Fruit fly (Drosophila melanogaster): ENCODE results near the gene AdipoR.

DNA sequence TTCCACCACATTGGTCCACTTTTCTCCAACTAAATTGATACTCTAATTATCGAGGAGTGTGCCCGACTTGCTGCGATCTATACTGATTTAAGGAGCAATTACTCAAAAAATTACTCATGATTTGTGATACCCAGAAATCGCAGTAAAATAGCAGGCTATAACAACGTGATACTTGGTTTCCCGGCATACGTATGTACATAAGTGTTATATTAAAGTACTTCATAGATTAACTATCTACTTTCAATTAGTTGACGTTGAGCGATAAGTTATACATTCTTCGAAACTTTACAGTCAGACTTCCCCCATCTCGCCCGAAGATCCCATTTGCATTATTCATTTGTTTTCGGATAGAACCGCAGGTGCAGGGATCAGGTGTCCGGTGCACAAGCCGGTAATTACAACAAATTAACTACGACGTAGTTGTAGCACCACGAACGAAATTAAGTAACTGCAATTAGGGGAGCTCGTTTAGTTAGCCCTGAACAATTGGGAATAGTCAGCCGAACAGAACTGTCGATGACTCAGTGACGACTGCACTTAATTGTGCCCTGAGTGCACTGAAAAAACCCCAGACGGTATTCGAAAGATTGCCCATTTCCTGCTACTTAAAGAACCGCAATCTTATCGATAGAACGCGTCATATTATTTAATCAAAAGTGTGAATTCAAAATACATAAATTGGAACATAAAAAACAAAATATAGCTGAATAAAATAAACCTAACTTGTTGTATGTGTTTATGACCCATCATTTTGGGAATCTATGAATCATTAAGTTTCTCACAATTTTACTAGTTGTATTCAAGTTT lies 21.9 kb downstream of the AdipoR start:
- TF ChIP-seq tup (GFP tag; optimal IDR thresholded peaks at IDR 0.05) (no peak), CG30020 (tag; optimal IDR thresholded peaks at IDR 0.05) (no peak), NFAT (GFP tag; IDR thresholded peaks at IDR 0.05) (no peak)
